Worm (Caenorhabditis elegans): Measurements from ENCODE around the gene gst-19.

ce11 chrII:13596505-13596977, 30.4 kb downstream of the gst-19 start, which contains the start of the genes fbxc-23 and csc-1:
- TF ChIP-seq lir-3 (tag; optimal IDR thresholded peaks at IDR 0.05) (no peak), lin-15B (tag; optimal IDR thresholded peaks at IDR 0.05) (no peak), ama-1 (optimal IDR thresholded peaks at IDR 0.05) (no peak), pqm-1 (tag; optimal IDR thresholded peaks at IDR 0.05) (no peak), daf-12 (tag; optimal IDR thresholded peaks at IDR 0.05) (no peak), nhr-10 (tag; optimal IDR thresholded peaks at IDR 0.05) (no peak), nhr-25 (tag; optimal IDR thresholded peaks at IDR 0.05; ENCODE audit: borderline replicate concordance, insufficient read depth) (no peak)
